Fruit fly (Drosophila melanogaster): ENCODE measurements around the gene rdx.

Gene rdx

dm6 chr3R:14061988-14062868 is 30.4 kb upstream of the rdx start (continued):
- no peak for TF ChIP-seq Dip2 (GFP tag; IDR thresholded peaks at IDR 0.05)
- TF ChIP-seq CG4617 (GFP tag; optimal IDR thresholded peaks at IDR 0.05; ENCODE audit: borderline replicate concordance): no peak
- no peak for TF ChIP-seq dati (GFP tag; IDR thresholded peaks at IDR 0.05)
- peak in 1 of 2 experiments; percentile 19 for TF ChIP-seq Eip74EF (GFP tag; optimal IDR thresholded peaks at IDR 0.05)
- TF ChIP-seq Lhr (GFP tag; optimal IDR thresholded peaks at IDR 0.05): no peak
- TF ChIP-seq CG11723 (GFP tag; optimal IDR thresholded peaks at IDR 0.05): peak; percentile 5
- peak; percentile 9 for TF ChIP-seq CG17385 (GFP tag; optimal IDR thresholded peaks at IDR 0.05)
- TF ChIP-seq nau (GFP tag; optimal IDR thresholded peaks at IDR 0.05): peak; percentile 46
- no peak for TF ChIP-seq Hmx (GFP tag; optimal IDR thresholded peaks at IDR 0.05)
- TF ChIP-seq Bdp1 (GFP tag; optimal IDR thresholded peaks at IDR 0.05): no peak
- TF ChIP-seq Rx (GFP tag; IDR thresholded peaks at IDR 0.05): no peak
- no peak for TF ChIP-seq Sry-β (GFP tag; optimal IDR thresholded peaks at IDR 0.05)
- no peak for TF ChIP-seq onecut (GFP tag; IDR thresholded peaks at IDR 0.05)
- peak; percentile 30 for TF ChIP-seq CG10274 (GFP tag; optimal IDR thresholded peaks at IDR 0.05)
- no peak for TF ChIP-seq CG32767 (GFP tag; IDR thresholded peaks at IDR 0.05)
- no peak for TF ChIP-seq repo (GFP tag; optimal IDR thresholded peaks at IDR 0.05)
- TF ChIP-seq sd (tag; optimal IDR thresholded peaks at IDR 0.05): no peak
- TF ChIP-seq ci (GFP tag; IDR thresholded peaks at IDR 0.05): no peak
- TF ChIP-seq CG2889 (GFP tag; IDR thresholded peaks at IDR 0.05): no peak
- no peak for TF ChIP-seq Lim3 (GFP tag; IDR thresholded peaks at IDR 0.05)
- TF ChIP-seq hkb (optimal IDR thresholded peaks at IDR 0.05): no peak
- TF ChIP-seq hkb (GFP tag; IDR thresholded peaks at IDR 0.05): no peak
- TF ChIP-seq CG31388 (GFP tag; optimal IDR thresholded peaks at IDR 0.05): no peak
- no peak for TF ChIP-seq CG18476 (GFP tag; optimal IDR thresholded peaks at IDR 0.05)
- no peak for TF ChIP-seq Gsc (GFP tag; IDR thresholded peaks at IDR 0.05)
- peak; percentile 39; the same call in 1 of the 3 replicates for TF ChIP-seq CG7357 (GFP tag; IDR thresholded peaks at IDR 0.05)
- TF ChIP-seq crol (GFP tag; IDR thresholded peaks at IDR 0.05): no peak
- no peak for TF ChIP-seq CG33213 (GFP tag; optimal IDR thresholded peaks at IDR 0.05)
- no peak for TF ChIP-seq Nf-YC (tag; optimal IDR thresholded peaks at IDR 0.05)
- TF ChIP-seq Oli (tag; optimal IDR thresholded peaks at IDR 0.05): peak; percentile 52
- no peak; the same call in 2 of the 3 replicates for TF ChIP-seq B-H1 (GFP tag; IDR thresholded peaks at IDR 0.05)
- TF ChIP-seq chif (GFP tag; optimal IDR thresholded peaks at IDR 0.05): no peak
- TF ChIP-seq CG6689 (GFP tag; IDR thresholded peaks at IDR 0.05): peak; percentile 43
- peak; percentile 15 for TF ChIP-seq CG12155 (GFP tag; optimal IDR thresholded peaks at IDR 0.05)
- no peak for TF ChIP-seq Ravus (GFP tag; IDR thresholded peaks at IDR 0.05)
- peak; percentile 20 for TF ChIP-seq Bteb2 (GFP tag; optimal IDR thresholded peaks at IDR 0.05)
- TF ChIP-seq CG4820 (GFP tag; optimal IDR thresholded peaks at IDR 0.05): peak; percentile 39
- TF ChIP-seq esg (GFP tag; conservative IDR thresholded peaks at IDR 0.05): 0 out of 2 replicates have a peak, but pooled peaks have one; percentile 14
- peak; percentile 14 for TF ChIP-seq Hsf (GFP tag; optimal IDR thresholded peaks at IDR 0.05)
- peak; percentile 47 for TF ChIP-seq mirr (GFP tag; optimal IDR thresholded peaks at IDR 0.05)
- no peak for TF ChIP-seq Mes4 (GFP tag; optimal IDR thresholded peaks at IDR 0.05)
- no peak for TF ChIP-seq CG9876 (GFP tag; optimal IDR thresholded peaks at IDR 0.05)
- TF ChIP-seq vnd (GFP tag; IDR thresholded peaks at IDR 0.05; ENCODE audit: partially characterized antibody): no peak
- no peak for TF ChIP-seq CG4328 (GFP tag; optimal IDR thresholded peaks at IDR 0.05)
- TF ChIP-seq luna (GFP tag; optimal IDR thresholded peaks at IDR 0.05): no peak
- TF ChIP-seq CG14860 (GFP tag; IDR thresholded peaks at IDR 0.05; ENCODE audit: partially characterized antibody): no peak
- no peak for TF ChIP-seq CG10321 (GFP tag; IDR thresholded peaks at IDR 0.05)
- peak in 1 of 2 experiments; percentile 8 for TF ChIP-seq crp (GFP tag; optimal IDR thresholded peaks at IDR 0.05)
- no peak for TF ChIP-seq D19A (tag; optimal IDR thresholded peaks at IDR 0.05)
- TF ChIP-seq shn (GFP tag; optimal IDR thresholded peaks at IDR 0.05): no peak

Measured in whole organism, embryonic.